Worm (Caenorhabditis elegans) whole organism, midembryonic: ENCODE measurements around the gene C25G4.7.

Source experiments
- T22C8.4 ChIP-seq: fragments of 200-800 bp; sonication (Bioruptor generic); IDR thresholded peaks from 2 replicates; pipeline ENCODE4 v1.3.6; 2022; ENCODE audit warnings: missing genetic modification characterization, missing compliant biosample characterization
- flt-1 ChIP-seq: fragments of 200-800 bp; sonication (Bioruptor generic); IDR thresholded peaks from 2 replicates; pipeline ENCODE4 v1.3.6; 2022; ENCODE audit warnings: missing genetic modification characterization, missing compliant biosample characterization
- klf-2 ChIP-seq: fragments of 200-800 bp; sonication (Bioruptor generic); conservative IDR thresholded peaks from 2 replicates; pipeline ENCODE4 v1.3.6; 2022; ENCODE audit warnings: missing genetic modification reagents, missing genetic modification characterization, missing compliant biosample characterization
- med-1 ChIP-seq: sonication (generic microtip); optimal IDR thresholded peaks from 2 replicates; lab custom pipeline; 2017; ENCODE audit warnings: missing genetic modification characterization, mild to moderate bottlenecking, missing compliant biosample characterization, antibody characterized with exemption, missing genetic modification reagents; ENCODE audit not compliant: insufficient read depth
- ref-1 ChIP-seq: fragments of 200-800 bp; sonication (Bioruptor generic); conservative IDR thresholded peaks from 2 replicates; pipeline ENCODE4 v1.3.6; 2022; ENCODE audit warnings: missing genetic modification reagents, missing genetic modification characterization, missing compliant biosample characterization
- tab-1 ChIP-seq: fragments of 200-800 bp; sonication (Bioruptor generic); IDR thresholded peaks from 2 replicates; pipeline ENCODE4 v1.3.6; 2022; ENCODE audit warnings: missing genetic modification characterization, missing compliant biosample characterization

DNA sequence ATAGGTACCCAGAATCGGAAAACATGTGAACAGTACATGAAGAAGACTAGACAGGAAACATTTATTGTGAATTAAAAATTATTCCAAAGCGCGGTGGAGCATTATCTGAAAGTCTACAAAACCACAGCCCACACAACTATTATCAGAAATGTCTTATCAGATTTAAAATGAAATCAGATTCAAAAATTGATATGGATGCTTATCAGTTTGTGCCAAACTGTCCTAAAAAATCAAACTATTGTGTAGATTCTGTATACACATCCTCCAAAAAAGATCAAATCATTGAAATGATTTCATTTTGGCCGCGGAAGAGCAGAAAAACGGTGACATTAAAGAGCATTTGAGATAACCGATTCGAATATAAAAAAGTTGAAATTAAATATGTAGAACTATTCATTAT lies 21.3 kb upstream of the C25G4.7 start, which contains the start of gene irg-4:
- TF ChIP-seq ref-1 (GFP tag; lab: Robert Waterston, UW): no peak
- no peak for TF ChIP-seq T22C8.4 (GFP tag; lab: Robert Waterston, UW)
- TF ChIP-seq klf-2: no peak
- TF ChIP-seq flt-1 (GFP tag; lab: Robert Waterston, UW): no peak
- no peak for TF ChIP-seq tab-1 (GFP tag; lab: Robert Waterston, UW)
- no peak for TF ChIP-seq med-1 (GFP tag; lab: Kevin White, UChicago)
